Worm (Caenorhabditis elegans): ENCODE measurements around the gene R13H4.2.

DNA sequence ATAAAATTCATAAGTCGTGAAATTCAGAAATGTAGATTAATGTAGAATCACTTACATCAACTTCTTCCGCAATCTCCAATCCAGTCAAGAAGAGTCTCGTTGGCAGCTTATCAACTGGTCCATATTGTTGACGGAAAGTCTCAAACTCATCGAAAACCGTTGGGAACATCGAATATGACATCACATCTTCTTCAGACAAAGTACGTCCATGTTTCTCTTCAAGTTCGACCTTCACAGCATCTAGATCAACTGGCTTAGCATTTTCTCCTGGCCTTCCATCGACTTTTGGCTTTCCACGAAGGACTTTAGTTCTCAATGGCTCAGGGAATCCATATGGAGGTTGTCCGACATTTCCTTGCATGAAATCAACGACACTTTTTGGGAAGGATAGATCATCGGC, 17.4 kb upstream of the R13H4.2 start:
- no peak for TF ChIP-seq F37B4.10 (GFP tag; IDR thresholded peaks at IDR 0.05)
- no peak for TF ChIP-seq rec-8 (tag; optimal IDR thresholded peaks at IDR 0.05)
- no peak for TF ChIP-seq chd-7 (tag; optimal IDR thresholded peaks at IDR 0.05)
- TF ChIP-seq lsl-1 (GFP tag; optimal IDR thresholded peaks at IDR 0.05), result no peak
- TF ChIP-seq F57A8.1 (GFP tag; optimal IDR thresholded peaks at IDR 0.05), result no peak
- TF ChIP-seq zim-3 (tag; optimal IDR thresholded peaks at IDR 0.05), result no peak
- TF ChIP-seq B0035.1 (tag; optimal IDR thresholded peaks at IDR 0.05), result no peak
- TF ChIP-seq K12H6.12 (tag; optimal IDR thresholded peaks at IDR 0.05), result no peak
- no peak for TF ChIP-seq nhr-80 (tag; optimal IDR thresholded peaks at IDR 0.05)
- no peak for TF ChIP-seq unc-130 (GFP tag; optimal IDR thresholded peaks at IDR 0.05)
- TF ChIP-seq F52B5.7 (tag; optimal IDR thresholded peaks at IDR 0.05), result no peak
- no peak for TF ChIP-seq Y56A3A.18 (GFP tag; IDR thresholded peaks at IDR 0.05)
- TF ChIP-seq let-607 (tag; optimal IDR thresholded peaks at IDR 0.05), result no peak
